Worm (Caenorhabditis elegans) whole organism, late embryonic: ENCODE data around the gene K12H4.2.

Source experiments
- ama-1 ChIP-seq: fragments of 150-350 bp; optimal IDR thresholded peaks from 2 replicates; lab custom pipeline; 2014
- ceh-24 ChIP-seq: sonication (generic microtip); optimal IDR thresholded peaks from 2 replicates; lab custom pipeline; 2016; ENCODE audit warnings: mild to moderate bottlenecking, missing genetic modification characterization, missing compliant biosample characterization
- ets-4 ChIP-seq: sonication (generic microtip); optimal IDR thresholded peaks from 2 replicates; lab custom pipeline; 2016; ENCODE audit warnings: missing genetic modification characterization, missing compliant biosample characterization
- fax-1 ChIP-seq: sonication (generic microtip); optimal IDR thresholded peaks from 2 replicates; lab custom pipeline; 2016; ENCODE audit warnings: missing genotype, missing genetic modification characterization, missing compliant biosample characterization
- hlh-13 ChIP-seq: fragments of 200-800 bp; sonication (Bioruptor generic); optimal IDR thresholded peaks from 2 replicates; lab custom pipeline; 2018; ENCODE audit warnings: mild to moderate bottlenecking, missing genetic modification characterization, missing compliant biosample characterization
- hlh-15 ChIP-seq: sonication (generic microtip); optimal IDR thresholded peaks from 2 replicates; lab custom pipeline; 2016; ENCODE audit warnings: missing genetic modification characterization, missing compliant biosample characterization
- nfya-1 ChIP-seq: sonication (generic microtip); optimal IDR thresholded peaks from 2 replicates; lab custom pipeline; 2017; ENCODE audit warnings: missing genetic modification characterization, mild to moderate bottlenecking, missing compliant biosample characterization, antibody characterized with exemption, moderate library complexity
- npax-4 ChIP-seq: sonication (generic microtip); optimal IDR thresholded peaks from 2 replicates; lab custom pipeline; 2016; ENCODE audit warnings: missing genetic modification characterization, missing compliant biosample characterization
- pha-4 ChIP-seq: fragments of 150-350 bp; optimal IDR thresholded peaks from 2 replicates; lab custom pipeline; 2018; ENCODE audit warnings: missing biosample characterization, missing genetic modification reagents, missing genetic modification characterization
- pqm-1 ChIP-seq: sonication (generic microtip); optimal IDR thresholded peaks from 2 replicates; lab custom pipeline; 2016; ENCODE audit warnings: missing genetic modification characterization, missing compliant biosample characterization
- tbx-2 ChIP-seq: sonication (generic microtip); optimal IDR thresholded peaks from 2 replicates; lab custom pipeline; 2016; ENCODE audit warnings: missing genetic modification characterization, missing compliant biosample characterization

- no peak for TF ChIP-seq npax-4 (tag; lab: Kevin White, UChicago)
- no peak for TF ChIP-seq pha-4 (tag; lab: Kevin White, UChicago)
- TF ChIP-seq tbx-2 (tag; lab: Kevin White, UChicago), result no peak
- no peak for TF ChIP-seq fax-1 (tag; lab: Kevin White, UChicago)
- no peak for TF ChIP-seq hlh-15 (tag; lab: Kevin White, UChicago)
- TF ChIP-seq hlh-13, result no peak
- no peak for TF ChIP-seq ama-1
- TF ChIP-seq nfya-1 (tag; lab: Kevin White, UChicago), result no peak
- no peak for TF ChIP-seq ceh-24
- TF ChIP-seq ets-4, result no peak
- TF ChIP-seq pqm-1 (tag; lab: Kevin White, UChicago), result no peak
Measured at ce11 chrIII:8016438-8016837, 31.1 kb upstream of the K12H4.2 start, which contains the start of gene F44B9.5.
